Worm (Caenorhabditis elegans) whole organism, midembryonic: ENCODE measurements around the gene fbxa-199.

Experiments
- T22C8.4 ChIP-seq: fragments of 200-800 bp; sonication (Bioruptor generic); IDR thresholded peaks from 2 replicates; pipeline ENCODE4 v1.3.6; 2022; ENCODE audit warnings: missing genetic modification characterization, missing compliant biosample characterization
- cog-1 ChIP-seq: sonication (generic microtip); optimal IDR thresholded peaks from 2 replicates; lab custom pipeline; 2016; ENCODE audit warnings: missing genetic modification characterization, missing compliant biosample characterization
- flt-1 ChIP-seq: fragments of 200-800 bp; sonication (Bioruptor generic); IDR thresholded peaks from 2 replicates; pipeline ENCODE4 v1.3.6; 2022; ENCODE audit warnings: missing genetic modification characterization, missing compliant biosample characterization
- klf-2 ChIP-seq: fragments of 200-800 bp; sonication (Bioruptor generic); conservative IDR thresholded peaks from 2 replicates; pipeline ENCODE4 v1.3.6; 2022; ENCODE audit warnings: missing genetic modification reagents, missing genetic modification characterization, missing compliant biosample characterization
- med-1 ChIP-seq: sonication (generic microtip); optimal IDR thresholded peaks from 2 replicates; lab custom pipeline; 2017; ENCODE audit warnings: missing genetic modification characterization, mild to moderate bottlenecking, missing compliant biosample characterization, antibody characterized with exemption, missing genetic modification reagents; ENCODE audit not compliant: insufficient read depth
- ref-1 ChIP-seq: fragments of 200-800 bp; sonication (Bioruptor generic); conservative IDR thresholded peaks from 2 replicates; pipeline ENCODE4 v1.3.6; 2022; ENCODE audit warnings: missing genetic modification reagents, missing genetic modification characterization, missing compliant biosample characterization
- tab-1 ChIP-seq: fragments of 200-800 bp; sonication (Bioruptor generic); IDR thresholded peaks from 2 replicates; pipeline ENCODE4 v1.3.6; 2022; ENCODE audit warnings: missing genetic modification characterization, missing compliant biosample characterization
- ztf-23 ChIP-seq: fragments of 200-800 bp; sonication (Bioruptor generic); IDR thresholded peaks from 2 replicates; pipeline ENCODE4 v1.3.6; 2022; ENCODE audit warnings: missing genetic modification reagents, missing genetic modification characterization, missing compliant biosample characterization
- ztf-29 ChIP-seq: fragments of 200-800 bp; sonication (Bioruptor generic); IDR thresholded peaks from 2 replicates; pipeline ENCODE4 v1.3.6; 2022; ENCODE audit warnings: missing genetic modification reagents, missing genetic modification characterization, missing compliant biosample characterization

fbxa-199 gene

ce11 chrV:15398728-15399127 is at the start of gene fbxa-199:
TSS of gene fbxa-199 (minus strand) at chrV:15398828.
- no peak for TF ChIP-seq ref-1 (GFP tag; lab: Robert Waterston, UW)
- TF ChIP-seq ztf-23 (GFP tag; lab: Robert Waterston, UW) = no peak
- no peak for TF ChIP-seq med-1 (GFP tag; lab: Kevin White, UChicago)
- TF ChIP-seq tab-1 (GFP tag; lab: Robert Waterston, UW) = no peak
- no peak for TF ChIP-seq T22C8.4 (GFP tag; lab: Robert Waterston, UW)
- TF ChIP-seq ztf-29 = no peak
- no peak for TF ChIP-seq klf-2 (GFP tag; lab: Robert Waterston, UW)
- no peak for TF ChIP-seq cog-1 (tag; lab: Kevin White, UChicago)
- no peak for TF ChIP-seq flt-1 (GFP tag; lab: Robert Waterston, UW)

- TF ChIP-seq T22C8.4 (GFP tag; lab: Robert Waterston, UW) (no peak), ref-1 (GFP tag; lab: Robert Waterston, UW) (no peak), flt-1 (GFP tag; lab: Robert Waterston, UW) (no peak), med-1 (GFP tag; lab: Kevin White, UChicago) (no peak), tab-1 (GFP tag; lab: Robert Waterston, UW) (no peak), klf-2 (GFP tag; lab: Robert Waterston, UW) (no peak), ztf-29 (no peak), ztf-23 (GFP tag; lab: Robert Waterston, UW) (no peak)
Observed at ce11 chrV:15448408-15448807, 49.8 kb upstream of the fbxa-199 start, which contains the start of gene T26H5.4. TSS of gene T26H5.4 (minus strand) at chrV:15448701.

ce11 chrV:15445437-15445836 is 46.8 kb upstream of the fbxa-199 start, which contains the start of gene srh-239:
TSS of gene srh-239 (plus strand) at chrV:15445737.
- TF ChIP-seq flt-1 (GFP tag; lab: Robert Waterston, UW) = no peak
- no peak for TF ChIP-seq ref-1 (GFP tag; lab: Robert Waterston, UW)
- no peak for TF ChIP-seq ztf-23 (GFP tag; lab: Robert Waterston, UW)
- TF ChIP-seq klf-2 (GFP tag; lab: Robert Waterston, UW) = no peak
- TF ChIP-seq cog-1 (tag; lab: Kevin White, UChicago) = no peak
- TF ChIP-seq ztf-29 = no peak
- TF ChIP-seq T22C8.4 (GFP tag; lab: Robert Waterston, UW) = no peak
- TF ChIP-seq tab-1 (GFP tag; lab: Robert Waterston, UW) = no peak
- no peak for TF ChIP-seq med-1 (GFP tag; lab: Kevin White, UChicago)

- no peak for TF ChIP-seq cog-1 (tag; lab: Kevin White, UChicago)
- no peak for TF ChIP-seq ref-1 (GFP tag; lab: Robert Waterston, UW)
- TF ChIP-seq med-1 (GFP tag; lab: Kevin White, UChicago) = no peak
- TF ChIP-seq ztf-23 (GFP tag; lab: Robert Waterston, UW) = no peak
- no peak for TF ChIP-seq T22C8.4 (GFP tag; lab: Robert Waterston, UW)
- TF ChIP-seq klf-2 (GFP tag; lab: Robert Waterston, UW) = no peak
- TF ChIP-seq ztf-29 = no peak
- TF ChIP-seq tab-1 (GFP tag; lab: Robert Waterston, UW) = no peak
- TF ChIP-seq flt-1 (GFP tag; lab: Robert Waterston, UW) = no peak
Observed at ce11 chrV:15444615-15445014, 46.0 kb upstream of the fbxa-199 start, which contains the start of gene T26H5.9. TSS of gene T26H5.9 (plus strand) at chrV:15444916.

- TF ChIP-seq flt-1 (GFP tag; lab: Robert Waterston, UW) (no peak), ztf-23 (GFP tag; lab: Robert Waterston, UW) (no peak), tab-1 (GFP tag; lab: Robert Waterston, UW) (no peak), T22C8.4 (GFP tag; lab: Robert Waterston, UW) (no peak)
Observed at ce11 chrV:15444188-15444587, 45.6 kb upstream of the fbxa-199 start, which contains the start of gene T26H5.11. TSS of gene T26H5.11 (minus strand) at chrV:15444288.

ce11 chrV:15443708-15444107 is 45.1 kb upstream of the fbxa-199 start, which contains the start of gene T26H5.10:
TSS of gene T26H5.10 (minus strand) at chrV:15443808.
- TF ChIP-seq ref-1 (GFP tag; lab: Robert Waterston, UW) = no peak
- TF ChIP-seq tab-1 (GFP tag; lab: Robert Waterston, UW) = no peak
- TF ChIP-seq cog-1 (tag; lab: Kevin White, UChicago) = no peak
- TF ChIP-seq ztf-23 (GFP tag; lab: Robert Waterston, UW) = no peak
- no peak for TF ChIP-seq klf-2 (GFP tag; lab: Robert Waterston, UW)

- TF ChIP-seq flt-1 (GFP tag; lab: Robert Waterston, UW) (no peak), ztf-23 (GFP tag; lab: Robert Waterston, UW) (no peak), T22C8.4 (GFP tag; lab: Robert Waterston, UW) (no peak), tab-1 (GFP tag; lab: Robert Waterston, UW) (no peak), ref-1 (GFP tag; lab: Robert Waterston, UW) (no peak), klf-2 (GFP tag; lab: Robert Waterston, UW) (no peak), cog-1 (tag; lab: Kevin White, UChicago) (no peak), ztf-29 (no peak), med-1 (GFP tag; lab: Kevin White, UChicago) (no peak)
Observed at ce11 chrV:15442384-15442783, 43.8 kb upstream of the fbxa-199 start.

- no peak for TF ChIP-seq ztf-29
- TF ChIP-seq tab-1 (GFP tag; lab: Robert Waterston, UW) = no peak
- TF ChIP-seq med-1 (GFP tag; lab: Kevin White, UChicago) = no peak
Observed at ce11 chrV:15436133-15436532, 37.5 kb upstream of the fbxa-199 start.

ce11 chrV:15434647-15435046 is 36.0 kb upstream of the fbxa-199 start:
- TF ChIP-seq cog-1 (tag; lab: Kevin White, UChicago) = no peak
- TF ChIP-seq ztf-23 (GFP tag; lab: Robert Waterston, UW) = no peak
- TF ChIP-seq med-1 (GFP tag; lab: Kevin White, UChicago) = no peak
- TF ChIP-seq klf-2 (GFP tag; lab: Robert Waterston, UW) = no peak
- TF ChIP-seq ztf-29 = no peak
- TF ChIP-seq flt-1 (GFP tag; lab: Robert Waterston, UW) = no peak
- TF ChIP-seq ref-1 (GFP tag; lab: Robert Waterston, UW) = no peak
- no peak for TF ChIP-seq T22C8.4 (GFP tag; lab: Robert Waterston, UW)
- no peak for TF ChIP-seq tab-1 (GFP tag; lab: Robert Waterston, UW)
